Worm (Caenorhabditis elegans): ENCODE measurements around the gene T16G1.9.

Gene T16G1.9

DNA sequence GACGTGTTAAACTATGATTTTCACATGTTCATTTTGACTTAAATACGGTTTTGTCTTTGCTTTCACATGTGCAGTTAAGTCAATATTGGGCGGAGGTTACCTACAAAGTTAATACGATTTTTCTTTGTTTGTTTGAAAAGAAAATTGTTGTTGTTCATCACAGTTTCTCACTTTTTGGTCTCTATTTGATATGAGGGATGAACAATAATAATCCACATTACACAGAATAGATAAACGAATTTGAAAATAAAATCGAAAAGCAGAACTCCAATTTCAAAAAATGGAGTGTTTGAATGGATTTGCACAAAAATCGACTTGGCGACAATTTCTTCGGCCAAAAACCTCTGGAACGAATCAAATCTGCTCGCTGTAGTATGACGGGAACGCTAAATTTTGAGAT lies 43.9 kb downstream of the T16G1.9 start, which contains the start of gene ttr-29:
Gene ttr-29 (minus strand): TSS at position 101 of the 400 bp plus-strand sequence.
- TF ChIP-seq alr-1 (tag; optimal IDR thresholded peaks at IDR 0.05) (no peak), nhr-10 (tag; optimal IDR thresholded peaks at IDR 0.05) (no peak), nhr-129 (tag; optimal IDR thresholded peaks at IDR 0.05) (no peak), snpc-4 (tag; optimal IDR thresholded peaks at IDR 0.05) (no peak), mdl-1 (tag; optimal IDR thresholded peaks at IDR 0.05) (no peak), unc-62 (GFP tag; optimal IDR thresholded peaks at IDR 0.05) (no peak), lin-13 (GFP tag; optimal IDR thresholded peaks at IDR 0.05) (no peak), peb-1 (tag; optimal IDR thresholded peaks at IDR 0.05) (no peak), nhr-237 (tag; optimal IDR thresholded peaks at IDR 0.05) (no peak), nhr-21 (tag; optimal IDR thresholded peaks at IDR 0.05) (no peak), egl-27 (tag; optimal IDR thresholded peaks at IDR 0.05) (no peak), gmeb-1 (tag; optimal IDR thresholded peaks at IDR 0.05) (no peak), ztf-11 (tag; optimal IDR thresholded peaks at IDR 0.05) (no peak), R02D3.7 (tag; optimal IDR thresholded peaks at IDR 0.05) (no peak), fos-1 (tag; optimal IDR thresholded peaks at IDR 0.05) (no peak), ztf-4 (tag; optimal IDR thresholded peaks at IDR 0.05) (no peak), nhr-23 (tag; optimal IDR thresholded peaks at IDR 0.05) (no peak)

DNA sequence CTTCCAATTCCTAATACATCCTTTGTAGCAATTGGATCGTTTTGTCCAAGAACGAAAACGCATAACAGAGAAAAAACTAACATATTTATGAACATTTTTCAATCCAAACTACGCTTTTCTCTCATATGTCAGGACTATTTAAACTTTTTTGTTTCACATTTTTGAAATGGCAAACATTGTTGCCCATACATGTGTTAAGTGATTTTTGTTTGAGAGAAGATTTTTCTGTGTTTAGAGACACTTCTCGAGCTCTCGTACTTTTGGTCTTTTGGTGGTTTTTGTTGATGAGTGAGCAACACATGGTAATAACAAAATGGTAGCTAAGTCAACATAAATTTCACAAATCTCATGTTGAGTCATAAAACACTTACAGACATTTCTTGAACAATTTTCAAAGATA lies 45.6 kb downstream of the T16G1.9 start, which contains the start of gene ttr-28:
Gene ttr-28 (minus strand): TSS at position 101 of the 400 bp plus-strand sequence.
- TF ChIP-seq sem-4 (tag; optimal IDR thresholded peaks at IDR 0.05) (no peak), nhr-23 (tag; optimal IDR thresholded peaks at IDR 0.05) (no peak), unc-62 (GFP tag; optimal IDR thresholded peaks at IDR 0.05) (no peak), mab-5 (tag; optimal IDR thresholded peaks at IDR 0.05) (no peak), egl-27 (tag; optimal IDR thresholded peaks at IDR 0.05) (no peak), ama-1 (optimal IDR thresholded peaks at IDR 0.05) (no peak), ztf-1 (GFP tag; conservative IDR thresholded peaks at IDR 0.05) (no peak), nhr-6 (tag; optimal IDR thresholded peaks at IDR 0.05) (no peak), nhr-21 (tag; optimal IDR thresholded peaks at IDR 0.05) (no peak), blmp-1 (tag; optimal IDR thresholded peaks at IDR 0.05; ENCODE audit: insufficient read depth) (no peak), mbf-1 (tag; optimal IDR thresholded peaks at IDR 0.05) (no peak), nhr-11 (tag; optimal IDR thresholded peaks at IDR 0.05) (no peak)

DNA sequence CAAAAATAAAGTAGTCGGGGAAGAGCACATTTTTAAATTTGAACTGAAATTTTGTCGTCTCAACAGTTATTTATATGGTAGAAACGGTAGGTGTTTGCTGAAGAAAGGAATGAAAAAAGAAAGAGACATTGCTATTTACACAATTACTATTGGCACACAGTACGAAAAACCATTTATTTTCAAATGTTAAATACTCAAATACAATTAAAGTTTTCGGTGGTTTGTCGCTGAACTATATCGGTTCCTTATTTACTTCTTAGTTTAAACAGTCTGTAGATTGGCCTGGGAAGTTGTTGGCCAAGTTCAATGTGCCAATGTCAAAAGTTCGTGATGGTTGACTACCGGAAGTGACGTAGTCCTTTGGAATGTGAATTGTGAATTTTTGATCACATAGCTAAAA lies 46.6 kb downstream of the T16G1.9 start, which contains the start of gene ttr-27:
Gene ttr-27 (minus strand): TSS at position 45 of the 400 bp plus-strand sequence.
- no peak for TF ChIP-seq nhr-23 (tag; optimal IDR thresholded peaks at IDR 0.05)
- TF ChIP-seq unc-39 (tag; optimal IDR thresholded peaks at IDR 0.05) = no peak
- no peak for TF ChIP-seq gmeb-1 (tag; optimal IDR thresholded peaks at IDR 0.05)
- no peak for TF ChIP-seq mdl-1 (tag; optimal IDR thresholded peaks at IDR 0.05)
- TF ChIP-seq nhr-10 (tag; optimal IDR thresholded peaks at IDR 0.05) = no peak
- no peak for TF ChIP-seq skn-1 (tag; optimal IDR thresholded peaks at IDR 0.05)
- TF ChIP-seq egl-27 (tag; optimal IDR thresholded peaks at IDR 0.05) = no peak
- TF ChIP-seq dmd-4 (tag; optimal IDR thresholded peaks at IDR 0.05) = no peak
- TF ChIP-seq lsy-2 (tag; optimal IDR thresholded peaks at IDR 0.05) = no peak
- peak; percentile 21 for TF ChIP-seq sma-9 (GFP tag; optimal IDR thresholded peaks at IDR 0.05)
- no peak for TF ChIP-seq sma-9 (tag; optimal IDR thresholded peaks at IDR 0.05)
- TF ChIP-seq snpc-4 (tag; optimal IDR thresholded peaks at IDR 0.05) = no peak
- TF ChIP-seq F13H6.1 (tag; optimal IDR thresholded peaks at IDR 0.05) = peak; percentile 67
- no peak for TF ChIP-seq alr-1 (tag; optimal IDR thresholded peaks at IDR 0.05)
- no peak for TF ChIP-seq mbf-1 (tag; optimal IDR thresholded peaks at IDR 0.05)

DNA sequence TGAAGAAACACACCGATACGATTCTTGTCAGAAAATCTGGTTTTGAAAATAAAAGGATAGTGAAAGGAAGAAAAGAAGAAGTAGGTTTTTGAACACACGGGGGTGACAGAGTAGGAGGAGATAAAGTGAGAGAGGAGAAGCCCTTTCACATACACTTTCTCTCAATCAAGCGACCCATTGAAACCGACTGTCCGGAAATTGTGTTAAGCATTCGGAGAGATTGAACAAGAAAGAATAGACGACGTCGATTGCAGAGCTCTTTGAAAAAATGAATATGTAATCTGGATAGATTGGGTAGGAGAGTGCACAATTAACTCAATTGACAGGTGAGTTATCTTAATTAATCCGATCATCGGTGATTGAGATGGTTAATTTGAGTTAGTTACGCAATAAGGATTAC lies 49.4 kb downstream of the T16G1.9 start:
- TF ChIP-seq mdl-1 (tag; optimal IDR thresholded peaks at IDR 0.05) = no peak

DNA sequence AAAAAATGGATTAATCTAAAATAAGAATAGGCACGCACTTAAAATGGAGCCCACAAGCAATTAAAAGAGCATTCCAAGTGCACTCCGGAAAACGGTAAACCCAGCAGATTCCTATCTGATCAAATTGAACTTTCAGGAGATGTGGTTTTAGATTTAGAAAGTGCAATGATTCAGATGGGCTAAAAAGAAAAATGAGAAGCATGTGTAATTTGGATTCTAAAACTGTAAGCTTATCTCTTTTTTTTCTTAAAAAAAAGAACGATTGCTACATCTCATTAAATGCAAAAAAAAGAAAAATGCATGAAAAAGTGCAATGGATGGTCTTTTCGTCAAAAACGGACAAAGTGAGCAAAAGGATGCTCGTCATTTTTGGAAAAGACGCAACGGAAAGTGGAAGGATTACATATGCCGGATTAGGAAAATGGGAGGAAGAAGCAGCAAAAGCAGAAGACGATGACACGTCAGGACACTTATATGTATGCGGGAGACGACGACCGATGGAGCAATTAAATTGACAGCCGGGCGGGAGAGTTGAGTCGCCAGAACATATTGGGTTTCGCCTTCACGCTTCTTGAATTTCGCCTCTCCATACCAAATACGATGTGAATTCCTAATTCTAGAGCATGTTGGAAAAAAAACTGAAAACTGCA lies 52.0 kb downstream of the T16G1.9 start:
- TF ChIP-seq sma-9 (GFP tag; optimal IDR thresholded peaks at IDR 0.05) (no peak), sma-9 (tag; optimal IDR thresholded peaks at IDR 0.05) (no peak), nhr-129 (tag; optimal IDR thresholded peaks at IDR 0.05) (no peak), mab-5 (tag; optimal IDR thresholded peaks at IDR 0.05) (peak; percentile 37), Y55F3AM.14 (GFP tag; optimal IDR thresholded peaks at IDR 0.05) (no peak), ztf-1 (GFP tag; conservative IDR thresholded peaks at IDR 0.05) (no peak), egl-27 (tag; optimal IDR thresholded peaks at IDR 0.05) (no peak), C34F6.9 (tag; optimal IDR thresholded peaks at IDR 0.05) (peak; percentile 0), nhr-11 (tag; optimal IDR thresholded peaks at IDR 0.05) (no peak), aly-2 (tag; optimal IDR thresholded peaks at IDR 0.05) (no peak), nhr-25 (tag; optimal IDR thresholded peaks at IDR 0.05) (no peak), elt-1 (tag; optimal IDR thresholded peaks at IDR 0.05) (no peak), ZK546.5 (tag; optimal IDR thresholded peaks at IDR 0.05) (no peak), skn-1 (tag; optimal IDR thresholded peaks at IDR 0.05) (no peak), sem-4 (tag; optimal IDR thresholded peaks at IDR 0.05) (no peak), unc-55 (GFP tag; optimal IDR thresholded peaks at IDR 0.05) (peak; percentile 34), ceh-82 (tag; optimal IDR thresholded peaks at IDR 0.05) (no peak)
